Worm (Caenorhabditis elegans) whole organism, L4 larva: Measurements from ENCODE around the gene C02E7.6.

ENCODE experiments used
- D1046.2 ChIP-seq: fragments of 200-800 bp; sonication (Bioruptor generic); IDR thresholded peaks from 2 replicates; pipeline ENCODE4 v1.3.6; 2022; ENCODE audit warnings: missing genetic modification characterization, missing compliant biosample characterization
- F10B5.3 ChIP-seq: sonication (generic microtip); optimal IDR thresholded peaks from 2 replicates; lab custom pipeline; 2016; ENCODE audit warnings: mild to moderate bottlenecking, missing genetic modification characterization, missing compliant biosample characterization
- F44E2.7 ChIP-seq: fragments of 200-800 bp; sonication (Bioruptor generic); IDR thresholded peaks from 2 replicates; pipeline ENCODE4 v2.1.2; 2022; ENCODE audit warnings: missing genetic modification characterization, missing compliant biosample characterization
- F49E8.2 ChIP-seq: sonication (generic microtip); optimal IDR thresholded peaks from 2 replicates; lab custom pipeline; 2016; ENCODE audit warnings: missing compliant biosample characterization, mild to moderate bottlenecking, missing genetic modification characterization, borderline replicate concordance
- T20F7.1 ChIP-seq: fragments of 200-800 bp; sonication (Bioruptor generic); optimal IDR thresholded peaks from 2 replicates; lab custom pipeline; 2018; ENCODE audit warnings: mild to moderate bottlenecking, missing genetic modification characterization, missing compliant biosample characterization
- Y5F2A.4 ChIP-seq: fragments of 200-800 bp; sonication (Bioruptor generic); optimal IDR thresholded peaks from 2 replicates; lab custom pipeline; 2018; ENCODE audit warnings: mild to moderate bottlenecking, missing genetic modification characterization, missing compliant biosample characterization
- Y75B8A.6 ChIP-seq: fragments of 200-800 bp; sonication (Bioruptor generic); IDR thresholded peaks from 2 replicates; pipeline ENCODE4 v1.3.6; 2022; ENCODE audit warnings: missing genetic modification reagents, missing genetic modification characterization, missing compliant biosample characterization
- attf-4 ChIP-seq: sonication (generic microtip); optimal IDR thresholded peaks from 3 replicates; lab custom pipeline; 2017; ENCODE audit warnings: missing biosample characterization, missing genetic modification characterization
- ceh-20 ChIP-seq: fragments of 200-800 bp; sonication (Bioruptor generic); IDR thresholded peaks from 2 replicates; pipeline ENCODE4 v1.3.6; 2022; ENCODE audit warnings: missing genetic modification reagents, missing genetic modification characterization, missing compliant biosample characterization
- ceh-28 ChIP-seq: fragments of 150-350 bp; optimal IDR thresholded peaks from 2 replicates; lab custom pipeline; 2014; ENCODE audit warnings: missing biosample characterization, missing genetic modification reagents, missing genetic modification characterization
- ceh-62 ChIP-seq: sonication (generic microtip); optimal IDR thresholded peaks from 2 replicates; lab custom pipeline; 2017; ENCODE audit warnings: missing biosample characterization, missing genetic modification characterization
- daf-16 ChIP-seq, 3 experiments: sonication (generic microtip); optimal IDR thresholded peaks; 2 replicates each; lab custom pipeline; 2016 to 2017; ENCODE audit warnings: missing genetic modification characterization in 3 of 3, missing genetic modification reagents in 3 of 3, mild to moderate bottlenecking in 2 of 3, missing compliant biosample characterization in 2 of 3, missing biosample characterization in 1 of 3, moderate library complexity in 1 of 3
- daf-8 ChIP-seq: fragments of 200-800 bp; sonication (Bioruptor generic); IDR thresholded peaks from 2 replicates; pipeline ENCODE4 v1.3.6; 2022; ENCODE audit warnings: missing genetic modification characterization, missing compliant biosample characterization
- dmd-6 ChIP-seq: fragments of 200-800 bp; sonication (Bioruptor generic); IDR thresholded peaks from 2 replicates; pipeline ENCODE4 v1.3.6; 2022; ENCODE audit warnings: missing genetic modification reagents, missing genetic modification characterization, missing compliant biosample characterization
- dmd-9 ChIP-seq: fragments of 200-800 bp; sonication (Bioruptor generic); IDR thresholded peaks from 2 replicates; pipeline ENCODE4 v1.3.6; 2022; ENCODE audit warnings: missing genetic modification reagents, missing genetic modification characterization, missing compliant biosample characterization
- dpl-1 ChIP-seq: fragments of 150-350 bp; optimal IDR thresholded peaks from 2 replicates; lab custom pipeline; 2014; ENCODE audit warnings: missing biosample characterization, missing genetic modification reagents, missing genetic modification characterization
- dve-1 ChIP-seq: sonication (generic microtip); optimal IDR thresholded peaks from 2 replicates; lab custom pipeline; 2017; ENCODE audit warnings: antibody characterized with exemption, mild to moderate bottlenecking, missing genetic modification characterization, missing compliant biosample characterization; ENCODE audit not compliant: insufficient read depth
- egl-27 ChIP-seq: sonication (generic microtip); optimal IDR thresholded peaks from 3 replicates; lab custom pipeline; 2017; ENCODE audit warnings: missing biosample characterization, missing genetic modification reagents, missing genetic modification characterization
- egl-43 ChIP-seq: fragments of 200-800 bp; sonication (Bioruptor generic); IDR thresholded peaks from 2 replicates; pipeline ENCODE4 v1.3.6; 2022; ENCODE audit warnings: missing genetic modification reagents, missing genetic modification characterization, missing compliant biosample characterization
- gei-8 ChIP-seq: fragments of 200-800 bp; sonication (Bioruptor generic); optimal IDR thresholded peaks from 2 replicates; lab custom pipeline; 2018; ENCODE audit warnings: mild to moderate bottlenecking, missing genetic modification characterization, missing compliant biosample characterization
- hif-1 ChIP-seq, 2 experiments: sonication (generic microtip); optimal IDR thresholded peaks; 2 replicates each; lab custom pipeline; 2016 to 2017; ENCODE audit warnings: missing compliant biosample characterization in 2 of 2, missing genetic modification characterization in 2 of 2, missing genetic modification reagents in 2 of 2, missing genotype in 2 of 2, mild to moderate bottlenecking in 1 of 2
- hlh-11 ChIP-seq: fragments of 200-800 bp; sonication (Bioruptor generic); optimal IDR thresholded peaks from 2 replicates; lab custom pipeline; 2018; ENCODE audit warnings: mild to moderate bottlenecking, missing genetic modification characterization, missing compliant biosample characterization
- hlh-30 ChIP-seq: sonication (generic microtip); optimal IDR thresholded peaks from 2 replicates; lab custom pipeline; 2017; ENCODE audit warnings: antibody characterized with exemption, mild to moderate bottlenecking, missing genetic modification characterization, missing compliant biosample characterization; ENCODE audit not compliant: insufficient read depth
- lin-29 ChIP-seq: fragments of 200-800 bp; sonication (Bioruptor generic); IDR thresholded peaks from 2 replicates; pipeline ENCODE4 v1.3.6; 2022; ENCODE audit warnings: missing genetic modification reagents, missing genetic modification characterization, missing compliant biosample characterization
- lin-39 ChIP-seq: fragments of 150-350 bp; optimal IDR thresholded peaks from 2 replicates; lab custom pipeline; 2014; ENCODE audit warnings: missing biosample characterization, missing genetic modification reagents, missing genetic modification characterization
- lsy-2 ChIP-seq, 2 experiments: fragments of 150-350 bp in 1 of 2; sonication (generic microtip) in 1 of 2; optimal IDR thresholded peaks; 2 replicates each; lab custom pipeline; 2014 to 2017; ENCODE audit warnings: missing biosample characterization in 2 of 2, missing genetic modification characterization in 2 of 2
- madf-5 ChIP-seq, 2 experiments: fragments of 200-800 bp; sonication (Bioruptor generic); IDR thresholded peaks; 2 replicates each; pipeline ENCODE4 v1.3.6; 2022; ENCODE audit warnings: missing compliant biosample characterization in 2 of 2, missing genetic modification characterization in 2 of 2
- madf-9 ChIP-seq: fragments of 200-800 bp; sonication (Bioruptor generic); conservative IDR thresholded peaks from 2 replicates; pipeline ENCODE4 v1.3.6; 2022; ENCODE audit warnings: missing genetic modification reagents, missing genetic modification characterization, missing compliant biosample characterization
- mdt-29 ChIP-seq: fragments of 200-800 bp; sonication (Bioruptor generic); IDR thresholded peaks from 2 replicates; pipeline ENCODE4 v1.3.6; 2022; ENCODE audit warnings: missing genetic modification reagents, missing genetic modification characterization, missing compliant biosample characterization
- mxl-2 ChIP-seq: fragments of 200-800 bp; sonication (Bioruptor generic); conservative IDR thresholded peaks from 2 replicates; pipeline ENCODE4 v1.3.6; 2022; ENCODE audit warnings: missing genetic modification reagents, missing genetic modification characterization, missing compliant biosample characterization
- mxl-3 ChIP-seq: fragments of 200-800 bp; sonication (Bioruptor generic); optimal IDR thresholded peaks from 2 replicates; lab custom pipeline; 2018; ENCODE audit warnings: mild to moderate bottlenecking, missing genetic modification characterization, missing compliant biosample characterization
- nhr-102 ChIP-seq: sonication (generic microtip); optimal IDR thresholded peaks from 2 replicates; lab custom pipeline; 2016; ENCODE audit warnings: mild to moderate bottlenecking, missing genetic modification characterization, moderate library complexity, missing compliant biosample characterization
- nhr-11 ChIP-seq: fragments of 150-350 bp; optimal IDR thresholded peaks from 2 replicates; lab custom pipeline; 2014; ENCODE audit warnings: missing biosample characterization, missing genetic modification characterization
- nhr-237 ChIP-seq: sonication (generic microtip); optimal IDR thresholded peaks from 2 replicates; lab custom pipeline; 2017; ENCODE audit warnings: missing biosample characterization, missing genetic modification characterization
- nhr-28 ChIP-seq: fragments of 150-350 bp; optimal IDR thresholded peaks from 2 replicates; lab custom pipeline; 2014; ENCODE audit warnings: missing biosample characterization, missing genetic modification characterization
- nhr-42 ChIP-seq: fragments of 200-800 bp; sonication (Bioruptor generic); IDR thresholded peaks from 2 replicates; pipeline ENCODE4 v1.3.6; 2022; ENCODE audit warnings: missing genetic modification characterization, missing compliant biosample characterization
- nhr-48 ChIP-seq: sonication (generic microtip); optimal IDR thresholded peaks from 2 replicates; lab custom pipeline; 2016; ENCODE audit warnings: mild to moderate bottlenecking, missing genetic modification characterization, missing compliant biosample characterization
- nhr-76 ChIP-seq: fragments of 150-350 bp; optimal IDR thresholded peaks from 2 replicates; lab custom pipeline; 2014; ENCODE audit warnings: missing biosample characterization, missing genetic modification characterization
- pqm-1 ChIP-seq: sonication (generic microtip); optimal IDR thresholded peaks from 2 replicates; lab custom pipeline; 2017; ENCODE audit warnings: missing biosample characterization, missing genetic modification characterization
- saeg-2 ChIP-seq: fragments of 200-800 bp; sonication (Bioruptor generic); IDR thresholded peaks from 2 replicates; pipeline ENCODE4 v1.3.6; 2022; ENCODE audit warnings: missing genetic modification reagents, missing genetic modification characterization, missing compliant biosample characterization
- sdz-12 ChIP-seq: fragments of 200-800 bp; sonication (Bioruptor generic); optimal IDR thresholded peaks from 2 replicates; lab custom pipeline; 2018; ENCODE audit warnings: mild to moderate bottlenecking, missing genetic modification characterization, missing compliant biosample characterization
- spr-1 ChIP-seq: sonication (generic microtip); optimal IDR thresholded peaks from 2 replicates; lab custom pipeline; 2016; ENCODE audit warnings: mild to moderate bottlenecking, missing genetic modification characterization, missing compliant biosample characterization
- unc-39 ChIP-seq: sonication (generic microtip); optimal IDR thresholded peaks from 2 replicates; lab custom pipeline; 2017; ENCODE audit warnings: missing biosample characterization, missing genetic modification characterization
- vab-7 ChIP-seq: fragments of 200-800 bp; sonication (Bioruptor generic); IDR thresholded peaks from 2 replicates; pipeline ENCODE4 v1.3.6; 2022; ENCODE audit warnings: missing genetic modification reagents, missing genetic modification characterization, missing compliant biosample characterization
- zfp-2 ChIP-seq: sonication (generic microtip); optimal IDR thresholded peaks from 2 replicates; lab custom pipeline; 2016; ENCODE audit warnings: mild to moderate bottlenecking, missing genetic modification characterization, missing compliant biosample characterization
- zip-11 ChIP-seq: fragments of 200-800 bp; sonication (Bioruptor generic); IDR thresholded peaks from 2 replicates; pipeline ENCODE4 v1.3.6; 2022; ENCODE audit warnings: missing genetic modification characterization, missing compliant biosample characterization
- zip-2 ChIP-seq: fragments of 150-350 bp; optimal IDR thresholded peaks from 2 replicates; lab custom pipeline; 2014; ENCODE audit warnings: missing biosample characterization, missing genetic modification characterization
- ztf-7 ChIP-seq: fragments of 150-350 bp; optimal IDR thresholded peaks from 2 replicates; lab custom pipeline; 2014; ENCODE audit warnings: missing biosample characterization, missing genetic modification characterization

The C02E7.6 gene

ce11 chrV:4884490-4884889 lies 34.5 kb upstream of the C02E7.6 start, which contains the start of gene T19H12.12 (continued):
- no peak for TF ChIP-seq lin-39
- TF ChIP-seq nhr-48 = no peak
- TF ChIP-seq madf-5 (GFP tag; IDR thresholded peaks at IDR 0.05; lab: Robert Waterston, UW) = no peak
- no peak for TF ChIP-seq dmd-9 (GFP tag; lab: Robert Waterston, UW)
- TF ChIP-seq daf-8 (GFP tag; lab: Robert Waterston, UW) = no peak

ce11 chrV:4885372-4885771 lies 33.6 kb upstream of the C02E7.6 start, which contains the start of gene T19H12.3:
Gene T19H12.3 (plus strand): TSS chrV:4885672.
- no peak for TF ChIP-seq Y75B8A.6
- no peak for TF ChIP-seq ztf-7 (tag; lab: Kevin White, UChicago)
- no peak for TF ChIP-seq lin-29 (GFP tag; lab: Robert Waterston, UW)

ce11 chrV:4889477-4889876 lies 29.5 kb upstream of the C02E7.6 start, which contains the start of gene ugt-12:
Gene ugt-12 (minus strand): TSS chrV:4889629.
- TF ChIP-seq madf-5 (GFP tag; IDR thresholded peaks at IDR 0.05; lab: Robert Waterston, UW) = no peak
- TF ChIP-seq dmd-6 (GFP tag; lab: Robert Waterston, UW) = peak; percentile 60
- no peak for TF ChIP-seq zip-11 (GFP tag; lab: Robert Waterston, UW)
- no peak for TF ChIP-seq zfp-2
- TF ChIP-seq ceh-20 (GFP tag; lab: Robert Waterston, UW) = no peak
- TF ChIP-seq hif-1 (tag; optimal IDR thresholded peaks at IDR 0.05; lab: Kevin White, UChicago) = no peak
- TF ChIP-seq daf-16 (GFP tag; optimal IDR thresholded peaks at IDR 0.05; lab: Kevin White, UChicago) = no peak
- peak; percentile 54 for TF ChIP-seq daf-16 (tag; optimal IDR thresholded peaks at IDR 0.05; lab: Kevin White, UChicago)
- TF ChIP-seq F49E8.2 = no peak
- TF ChIP-seq saeg-2 (GFP tag; lab: Robert Waterston, UW) = no peak
- TF ChIP-seq Y5F2A.4 = no peak
- peak; percentile 28 for TF ChIP-seq nhr-102 (tag; lab: Kevin White, UChicago)
- TF ChIP-seq egl-43 (GFP tag; lab: Robert Waterston, UW) = no peak
- no peak for TF ChIP-seq nhr-76 (tag; lab: Kevin White, UChicago)
- no peak for TF ChIP-seq attf-4 (tag; lab: Kevin White, UChicago)
- no peak for TF ChIP-seq sdz-12 (GFP tag; lab: Kevin White, UChicago)
- no peak for TF ChIP-seq madf-9 (GFP tag; lab: Robert Waterston, UW)
- no peak for TF ChIP-seq nhr-237
- no peak for TF ChIP-seq nhr-42
- peak; percentile 35 for TF ChIP-seq dve-1 (tag; lab: Kevin White, UChicago)
- TF ChIP-seq T20F7.1 (GFP tag; lab: Kevin White, UChicago) = no peak
- TF ChIP-seq vab-7 (GFP tag; lab: Robert Waterston, UW) = no peak
- no peak for TF ChIP-seq mdt-29
- TF ChIP-seq nhr-28 (tag; lab: Kevin White, UChicago) = peak; percentile 93
- no peak for TF ChIP-seq lsy-2 (tag; optimal IDR thresholded peaks at IDR 0.05; lab: Kevin White, UChicago)
- no peak for TF ChIP-seq mxl-3 (GFP tag; lab: Kevin White, UChicago)
- no peak for TF ChIP-seq nhr-11 (tag; lab: Kevin White, UChicago)
- TF ChIP-seq mxl-2 (GFP tag; lab: Robert Waterston, UW) = no peak
- no peak for TF ChIP-seq ceh-28 (tag; lab: Kevin White, UChicago)
- TF ChIP-seq hlh-30 = peak; percentile 18
- no peak for TF ChIP-seq lin-39
- no peak for TF ChIP-seq zip-2 (tag; lab: Kevin White, UChicago)
- peak; percentile 71 for TF ChIP-seq pqm-1
- no peak for TF ChIP-seq egl-27 (tag; lab: Kevin White, UChicago)
- TF ChIP-seq F44E2.7 (GFP tag; lab: Robert Waterston, UW) = no peak
- no peak for TF ChIP-seq unc-39
- no peak for TF ChIP-seq gei-8
- no peak for TF ChIP-seq ceh-62 (tag; lab: Kevin White, UChicago)
- no peak for TF ChIP-seq F10B5.3 (tag; lab: Kevin White, UChicago)
- TF ChIP-seq D1046.2 (GFP tag; lab: Robert Waterston, UW) = no peak
- TF ChIP-seq dpl-1 (GFP tag; lab: Kevin White, UChicago) = no peak
- peak; percentile 37 for TF ChIP-seq hlh-11 (tag; lab: Kevin White, UChicago)
- no peak for TF ChIP-seq spr-1 (tag; lab: Kevin White, UChicago)
